Worm (Caenorhabditis elegans): ENCODE data around the gene ufd-2.
A peak's percentile ranks its signal among the peaks of the same experiment; 100 is the strongest.

ufd-2 gene

ce11 chrII:8099212-8099784, 36.8 kb downstream of the ufd-2 start:
- TF ChIP-seq hmg-4 (GFP tag; optimal IDR thresholded peaks at IDR 0.05) (no peak), pes-1 (GFP tag; IDR thresholded peaks at IDR 0.05) (no peak), ets-7 (tag; optimal IDR thresholded peaks at IDR 0.05) (no peak), B0310.2 (tag; optimal IDR thresholded peaks at IDR 0.05) (no peak), ceh-36 (tag; optimal IDR thresholded peaks at IDR 0.05) (no peak), sea-1 (GFP tag; conservative IDR thresholded peaks at IDR 0.05) (no peak), F13C5.2 (tag; optimal IDR thresholded peaks at IDR 0.05) (no peak), ceh-13 (GFP tag; optimal IDR thresholded peaks at IDR 0.05) (no peak)

- TF ChIP-seq aly-1 (tag; optimal IDR thresholded peaks at IDR 0.05) (no peak), tbx-37 (GFP tag; conservative IDR thresholded peaks at IDR 0.05) (no peak), tra-4 (tag; optimal IDR thresholded peaks at IDR 0.05) (no peak), pes-1 (GFP tag; IDR thresholded peaks at IDR 0.05) (no peak), scrt-1 (GFP tag; IDR thresholded peaks at IDR 0.05) (no peak), ceh-13 (GFP tag; optimal IDR thresholded peaks at IDR 0.05) (no peak), hmg-4 (GFP tag; optimal IDR thresholded peaks at IDR 0.05) (no peak), hmbx-1 (tag; optimal IDR thresholded peaks at IDR 0.05) (no peak), ceh-36 (tag; optimal IDR thresholded peaks at IDR 0.05) (no peak), ets-7 (tag; optimal IDR thresholded peaks at IDR 0.05) (no peak), F13C5.2 (tag; optimal IDR thresholded peaks at IDR 0.05) (no peak), hnd-1 (tag; optimal IDR thresholded peaks at IDR 0.05) (no peak), B0310.2 (tag; optimal IDR thresholded peaks at IDR 0.05) (no peak), sea-1 (GFP tag; conservative IDR thresholded peaks at IDR 0.05) (no peak), flt-1 (GFP tag; IDR thresholded peaks at IDR 0.05) (no peak), tbx-11 (GFP tag; IDR thresholded peaks at IDR 0.05) (no peak), ama-1 (optimal IDR thresholded peaks at IDR 0.05) (no peak)
Measured at ce11 chrII:8102041-8102440, 39.5 kb downstream of the ufd-2 start, which contains the start of gene sre-2. Gene sre-2, minus strand, starts transcription at chrII:8102141.

ce11 chrII:8104998-8105397, 42.5 kb downstream of the ufd-2 start, which contains the start of gene sfxn-5:
Gene sfxn-5, minus strand, starts transcription at chrII:8105052.
- no peak for TF ChIP-seq sea-1 (GFP tag; conservative IDR thresholded peaks at IDR 0.05)
- TF ChIP-seq tbx-37 (GFP tag; conservative IDR thresholded peaks at IDR 0.05), result no peak
- TF ChIP-seq B0310.2 (tag; optimal IDR thresholded peaks at IDR 0.05), result no peak
- no peak for TF ChIP-seq ama-1 (optimal IDR thresholded peaks at IDR 0.05)
- TF ChIP-seq scrt-1 (GFP tag; IDR thresholded peaks at IDR 0.05), result no peak
- TF ChIP-seq hnd-1 (tag; optimal IDR thresholded peaks at IDR 0.05), result no peak
- no peak for TF ChIP-seq flt-1 (GFP tag; IDR thresholded peaks at IDR 0.05)
- no peak for TF ChIP-seq tbx-11 (GFP tag; IDR thresholded peaks at IDR 0.05)
- TF ChIP-seq ceh-13 (GFP tag; optimal IDR thresholded peaks at IDR 0.05), result no peak
- TF ChIP-seq ceh-36 (tag; optimal IDR thresholded peaks at IDR 0.05), result no peak
- no peak for TF ChIP-seq pes-1 (GFP tag; IDR thresholded peaks at IDR 0.05)
- no peak for TF ChIP-seq ets-7 (tag; optimal IDR thresholded peaks at IDR 0.05)
- no peak for TF ChIP-seq aly-1 (tag; optimal IDR thresholded peaks at IDR 0.05)
- no peak for TF ChIP-seq hmg-4 (GFP tag; optimal IDR thresholded peaks at IDR 0.05)
- no peak for TF ChIP-seq F13C5.2 (tag; optimal IDR thresholded peaks at IDR 0.05)
- no peak for TF ChIP-seq hmbx-1 (tag; optimal IDR thresholded peaks at IDR 0.05)
- no peak for TF ChIP-seq tra-4 (tag; optimal IDR thresholded peaks at IDR 0.05)

- TF ChIP-seq pes-1 (GFP tag; IDR thresholded peaks at IDR 0.05) (no peak; the same call in 1 of the 2 replicates), scrt-1 (GFP tag; IDR thresholded peaks at IDR 0.05) (peak; percentile 94), tbx-11 (GFP tag; IDR thresholded peaks at IDR 0.05) (peak; percentile 95), F13C5.2 (tag; optimal IDR thresholded peaks at IDR 0.05) (peak; percentile 92), hmg-4 (GFP tag; optimal IDR thresholded peaks at IDR 0.05) (peak; percentile 98), sea-1 (GFP tag; conservative IDR thresholded peaks at IDR 0.05) (peak; percentile 96), hnd-1 (tag; optimal IDR thresholded peaks at IDR 0.05) (peak; percentile 88), ama-1 (optimal IDR thresholded peaks at IDR 0.05) (no peak), B0310.2 (tag; optimal IDR thresholded peaks at IDR 0.05) (peak; percentile 92), tra-4 (tag; optimal IDR thresholded peaks at IDR 0.05) (peak; percentile 80), ceh-36 (tag; optimal IDR thresholded peaks at IDR 0.05) (peak; percentile 94), ets-7 (tag; optimal IDR thresholded peaks at IDR 0.05) (peak; percentile 92), hmbx-1 (tag; optimal IDR thresholded peaks at IDR 0.05) (peak; percentile 79), ceh-13 (GFP tag; optimal IDR thresholded peaks at IDR 0.05) (peak; percentile 91), aly-1 (tag; optimal IDR thresholded peaks at IDR 0.05) (peak; percentile 94), tbx-37 (GFP tag; conservative IDR thresholded peaks at IDR 0.05) (peak; percentile 90), flt-1 (GFP tag; IDR thresholded peaks at IDR 0.05) (peak; percentile 96)
Measured at ce11 chrII:8106921-8107695, 44.6 kb downstream of the ufd-2 start, which contains the start of the genes chst-1 and C41C4.9. Gene chst-1, minus strand, starts transcription at chrII:8106971. Gene C41C4.9, plus strand, starts transcription at chrII:8107645.

ce11 chrII:8112063-8112462, 49.5 kb downstream of the ufd-2 start, which contains the start of gene lron-4:
Gene lron-4, minus strand, starts transcription at chrII:8112163.
- no peak for TF ChIP-seq flt-1 (GFP tag; IDR thresholded peaks at IDR 0.05)

Measured in whole organism, early embryonic.